Fruit fly (Drosophila melanogaster): ENCODE results near the gene CG42449.

DNA sequence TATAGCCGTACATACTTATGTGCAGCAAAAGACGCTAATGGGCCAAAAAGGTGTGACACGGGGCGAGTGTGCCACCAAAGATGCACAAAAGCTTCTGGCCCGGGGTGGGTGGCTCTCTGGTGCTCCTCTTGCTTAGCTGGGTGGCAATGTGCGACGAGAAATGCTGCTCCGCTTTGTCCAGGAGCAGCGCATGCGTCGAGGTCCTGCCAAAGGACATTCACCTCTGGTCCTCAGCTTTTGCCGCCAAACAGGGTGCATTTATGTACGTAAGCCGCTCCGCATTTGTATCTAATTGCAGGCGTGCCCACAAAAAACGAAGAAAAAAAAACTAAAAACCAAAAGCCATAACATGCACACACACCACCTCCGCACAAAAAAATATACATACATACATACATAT lies 33.7 kb upstream of the CG42449 start:
- TF ChIP-seq fru (GFP tag; optimal IDR thresholded peaks at IDR 0.05) (no peak), Hr83 (GFP tag; optimal IDR thresholded peaks at IDR 0.05; ENCODE audit: poor library complexity, severe bottlenecking) (no peak), Abd-B (GFP tag; optimal IDR thresholded peaks at IDR 0.05) (no peak), rgr (GFP tag; optimal IDR thresholded peaks at IDR 0.05) (no peak), psq (GFP tag; optimal IDR thresholded peaks at IDR 0.05) (no peak), Mio (GFP tag; optimal IDR thresholded peaks at IDR 0.05) (no peak)
